Fruit fly (Drosophila melanogaster) whole organism: ENCODE measurements around the gene CG11109.

Experiments used
- CG8478 ChIP-seq: fragments of >200 bp; optimal IDR thresholded peaks from 2 replicates; lab custom pipeline; 2018; ENCODE audit warnings: inconsistent platforms
- Dll ChIP-seq: fragments of >200 bp; optimal IDR thresholded peaks from 2 replicates; lab custom pipeline; 2017
- EcR ChIP-seq, 2 experiments: fragments of >200 bp; optimal IDR thresholded peaks; 2 replicates each; lab custom pipeline; 2017; ENCODE audit warnings: missing biosample characterization in 2 of 2, missing genetic modification characterization in 2 of 2, missing genetic modification reagents in 2 of 2
- pan ChIP-seq: fragments of >200 bp; optimal IDR thresholded peaks from 2 replicates; lab custom pipeline; 2017
- usp ChIP-seq: fragments of >200 bp; optimal IDR thresholded peaks from 2 replicates; lab custom pipeline; 2017; ENCODE audit warnings: missing biosample characterization, missing genetic modification characterization, mixed read lengths

dm6 chr3L:22848940-22849339 lies 23.1 kb upstream of the CG11109 start:
- TF ChIP-seq pan (lab: Kevin White, UChicago) (no peak), EcR (GFP tag; optimal IDR thresholded peaks at IDR 0.05; lab: Kevin White, UChicago) (no peak), usp (GFP tag; lab: Kevin White, UChicago) (no peak), CG8478 (lab: Kevin White, UChicago) (no peak), Dll (lab: Kevin White, UChicago) (no peak)
